Worm (Caenorhabditis elegans): ENCODE measurements around the gene C25H3.16.

- no peak for TF ChIP-seq snpc-4 (tag; optimal IDR thresholded peaks at IDR 0.05)
- TF ChIP-seq spr-3 (GFP tag; optimal IDR thresholded peaks at IDR 0.05) = no peak
- no peak for TF ChIP-seq lsy-2 (tag; optimal IDR thresholded peaks at IDR 0.05)
- no peak for TF ChIP-seq T20F7.1 (GFP tag; optimal IDR thresholded peaks at IDR 0.05)
- TF ChIP-seq F49E8.2 (tag; optimal IDR thresholded peaks at IDR 0.05; ENCODE audit: borderline replicate concordance) = no peak
- no peak for TF ChIP-seq unc-39 (tag; optimal IDR thresholded peaks at IDR 0.05)
- TF ChIP-seq F26F4.8 (GFP tag; conservative IDR thresholded peaks at IDR 0.05) = no peak
- no peak for TF ChIP-seq daf-16 (GFP tag; optimal IDR thresholded peaks at IDR 0.05)
- no peak for TF ChIP-seq daf-16 (tag; optimal IDR thresholded peaks at IDR 0.05)
- no peak for TF ChIP-seq unc-62 (GFP tag; optimal IDR thresholded peaks at IDR 0.05 in 1 of 2)
- no peak for TF ChIP-seq unc-62 (tag; optimal IDR thresholded peaks at IDR 0.05)
- no peak for TF ChIP-seq aha-1 (tag)
- no peak for TF ChIP-seq lin-15B (tag; optimal IDR thresholded peaks at IDR 0.05)
- no peak for TF ChIP-seq lin-38 (GFP tag; IDR thresholded peaks at IDR 0.05)
- no peak for TF ChIP-seq ZK546.5 (tag; optimal IDR thresholded peaks at IDR 0.05)
Measured at ce11 chrII:5651426-5651825, 14.7 kb upstream of the C25H3.16 start.

Measured in whole organism, L4 larva.